Fruit fly (Drosophila melanogaster) whole organism, embryonic: ENCODE measurements around the gene CG31178.

Source experiments
- ATbp ChIP-seq: fragments of 200-800 bp; sonication (Bioruptor generic); optimal IDR thresholded peaks from 2 replicates; lab custom pipeline; 2017; ENCODE audit warnings: missing biosample characterization, mild to moderate bottlenecking, missing genetic modification characterization, missing genetic modification reagents
- Asciz ChIP-seq: fragments of 200-800 bp; sonication (Bioruptor generic); optimal IDR thresholded peaks from 2 replicates; lab custom pipeline; 2017; ENCODE audit warnings: missing biosample characterization, mild to moderate bottlenecking, missing genetic modification characterization, missing genetic modification reagents
- CG1024 ChIP-seq: fragments of 200-800 bp; sonication (Bioruptor generic); IDR thresholded peaks from 2 replicates; pipeline ENCODE4 v1.3.6; 2022; ENCODE audit warnings: missing biosample characterization, missing genetic modification characterization
- CG11247 ChIP-seq: fragments of 200-800 bp; sonication (Bioruptor generic); IDR thresholded peaks from 2 replicates; pipeline ENCODE4 v1.3.6; 2022; ENCODE audit warnings: missing biosample characterization, missing genetic modification characterization
- CG12071 ChIP-seq: fragments of 200-800 bp; sonication (Bioruptor generic); optimal IDR thresholded peaks from 3 replicates; lab custom pipeline; 2018; ENCODE audit warnings: missing biosample characterization, mild to moderate bottlenecking, missing genetic modification characterization
- CG12659 ChIP-seq: fragments of 200-800 bp; sonication (Bioruptor generic); optimal IDR thresholded peaks from 3 replicates; lab custom pipeline; 2017; ENCODE audit warnings: mild to moderate bottlenecking, missing biosample characterization, missing genetic modification reagents, missing genetic modification characterization
- CG15601 ChIP-seq: fragments of 200-800 bp; sonication (Bioruptor generic); optimal IDR thresholded peaks from 3 replicates; lab custom pipeline; 2019; ENCODE audit warnings: missing biosample characterization, mild to moderate bottlenecking, missing genetic modification characterization, moderate library complexity
- CG18599 ChIP-seq: fragments of 200-800 bp; sonication (Bioruptor generic); optimal IDR thresholded peaks from 3 replicates; lab custom pipeline; 2017; ENCODE audit warnings: missing biosample characterization, missing genetic modification characterization, mild to moderate bottlenecking, moderate library complexity, missing genetic modification reagents
- CG18764 ChIP-seq: fragments of 200-800 bp; sonication (Bioruptor generic); optimal IDR thresholded peaks from 3 replicates; lab custom pipeline; 2016; ENCODE audit warnings: missing biosample characterization, missing genetic modification characterization
- CG2116 ChIP-seq: fragments of 200-800 bp; sonication (Bioruptor generic); optimal IDR thresholded peaks from 3 replicates; lab custom pipeline; 2018; ENCODE audit warnings: missing biosample characterization, mild to moderate bottlenecking, missing genetic modification characterization
- CG2712 ChIP-seq: fragments of 200-800 bp; optimal IDR thresholded peaks from 3 replicates; lab custom pipeline; 2019; ENCODE audit warnings: missing biosample characterization, mild to moderate bottlenecking, missing genetic modification characterization, moderate library complexity
- CG33557 ChIP-seq: fragments of 200-800 bp; sonication (Bioruptor generic); optimal IDR thresholded peaks from 2 replicates; lab custom pipeline; 2019; ENCODE audit warnings: missing biosample characterization, mild to moderate bottlenecking, missing genetic modification characterization, moderate library complexity
- CG4282 ChIP-seq: fragments of 200-800 bp; sonication (Bioruptor generic); optimal IDR thresholded peaks from 2 replicates; lab custom pipeline; 2016; ENCODE audit warnings: missing biosample characterization, missing genetic modification characterization
- CG4328 ChIP-seq: fragments of 200-800 bp; sonication (Bioruptor generic); optimal IDR thresholded peaks from 3 replicates; lab custom pipeline; 2017; ENCODE audit warnings: missing biosample characterization, missing genetic modification reagents, missing genetic modification characterization
- CG5180 ChIP-seq: fragments of 200-800 bp; sonication (Bioruptor generic); optimal IDR thresholded peaks from 3 replicates; lab custom pipeline; 2017; ENCODE audit warnings: missing biosample characterization, missing genetic modification characterization, mild to moderate bottlenecking, moderate library complexity, missing genetic modification reagents
- CG8281 ChIP-seq: fragments of 200-800 bp; sonication (Bioruptor generic); optimal IDR thresholded peaks from 2 replicates; lab custom pipeline; 2018; ENCODE audit warnings: missing biosample characterization, mild to moderate bottlenecking, missing genetic modification characterization, moderate library complexity
- CG8388 ChIP-seq: fragments of 200-800 bp; sonication (Bioruptor generic); optimal IDR thresholded peaks from 2 replicates; lab custom pipeline; 2019; ENCODE audit warnings: missing biosample characterization, mild to moderate bottlenecking, missing genetic modification characterization, moderate library complexity
- CG9609 ChIP-seq: fragments of 200-800 bp; sonication (Bioruptor generic); optimal IDR thresholded peaks from 3 replicates; lab custom pipeline; 2016; ENCODE audit warnings: missing biosample characterization, missing genetic modification characterization
- D ChIP-seq, 2 experiments: fragments of 200-800 bp in 1 of 2; fragments of >200 bp in 1 of 2; sonication (Bioruptor generic) in 1 of 2; optimal IDR thresholded peaks; 2 replicates in 1 of 2; 3 replicates in 1 of 2; lab custom pipeline; 2017; ENCODE audit warnings: mild to moderate bottlenecking in 1 of 2, missing biosample characterization in 1 of 2, missing genetic modification characterization in 1 of 2, missing genetic modification reagents in 1 of 2
- D19B ChIP-seq: fragments of 200-800 bp; sonication (Bioruptor generic); optimal IDR thresholded peaks from 2 replicates; lab custom pipeline; 2017; ENCODE audit warnings: missing biosample characterization, mild to moderate bottlenecking, missing genetic modification characterization
- Deaf1 ChIP-seq: fragments of 200-800 bp; optimal IDR thresholded peaks from 3 replicates; lab custom pipeline; 2019; ENCODE audit warnings: missing biosample characterization, mild to moderate bottlenecking, missing genetic modification characterization, moderate library complexity
- Dref ChIP-seq: fragments of 200-800 bp; sonication (Bioruptor generic); IDR thresholded peaks from 2 replicates; pipeline ENCODE4 v1.3.6; 2022; ENCODE audit warnings: missing biosample characterization, missing genetic modification characterization
- Eip74EF ChIP-seq, 2 experiments: fragments of 200-800 bp in 1 of 2; fragments of >200 bp in 1 of 2; sonication (Bioruptor generic) in 1 of 2; optimal IDR thresholded peaks; 2 replicates each; lab custom pipeline; 2017 to 2019; ENCODE audit warnings: missing biosample characterization in 2 of 2, missing genetic modification characterization in 2 of 2, mild to moderate bottlenecking in 1 of 2, moderate library complexity in 1 of 2
- H15 ChIP-seq: fragments of 200-800 bp; sonication (Bioruptor generic); IDR thresholded peaks from 3 replicates; pipeline ENCODE4 v1.3.6; 2022; ENCODE audit warnings: missing biosample characterization, missing genetic modification characterization
- Hr78 ChIP-seq, 2 experiments: fragments of 200-800 bp in 1 of 2; fragments of >200 bp in 1 of 2; sonication (Bioruptor generic) in 1 of 2; optimal IDR thresholded peaks; 2 replicates each; lab custom pipeline; 2017 to 2019; ENCODE audit warnings: missing biosample characterization in 2 of 2, missing genetic modification characterization in 2 of 2, mild to moderate bottlenecking in 1 of 2, moderate library complexity in 1 of 2
- MBD-R2 ChIP-seq: fragments of 200-800 bp; sonication (Bioruptor generic); IDR thresholded peaks from 2 replicates; pipeline ENCODE4 v1.3.6; 2022; ENCODE audit warnings: missing biosample characterization, missing genetic modification characterization
- MESR4 ChIP-seq: fragments of 200-800 bp; sonication (Bioruptor generic); optimal IDR thresholded peaks from 2 replicates; lab custom pipeline; 2018; ENCODE audit warnings: missing biosample characterization, mild to moderate bottlenecking, missing genetic modification characterization, moderate library complexity
- Max ChIP-seq: fragments of 200-800 bp; sonication (Bioruptor generic); optimal IDR thresholded peaks from 2 replicates; lab custom pipeline; 2016; ENCODE audit warnings: missing biosample characterization, mild to moderate bottlenecking, missing genetic modification characterization
- Neu2 ChIP-seq: fragments of 200-800 bp; sonication (Bioruptor generic); optimal IDR thresholded peaks from 3 replicates; lab custom pipeline; 2016; ENCODE audit warnings: missing biosample characterization, missing genetic modification characterization, borderline replicate concordance
- Opbp ChIP-seq: fragments of 200-800 bp; sonication (Bioruptor generic); IDR thresholded peaks from 3 replicates; pipeline ENCODE4 v1.3.6; 2022; ENCODE audit warnings: missing biosample characterization, missing genetic modification characterization; ENCODE audit not compliant: partially characterized antibody
- Optix ChIP-seq: fragments of 200-800 bp; sonication (Bioruptor generic); IDR thresholded peaks from 3 replicates; pipeline ENCODE4 v1.3.6; 2022; ENCODE audit warnings: missing biosample characterization, missing genetic modification characterization
- Rfx ChIP-seq: fragments of 200-800 bp; sonication (Bioruptor generic); IDR thresholded peaks from 2 replicates; pipeline ENCODE4 v1.3.6; 2022; ENCODE audit warnings: missing biosample characterization, missing genetic modification characterization
- Sox100B ChIP-seq: fragments of 200-800 bp; sonication (Bioruptor generic); optimal IDR thresholded peaks from 3 replicates; lab custom pipeline; 2018; ENCODE audit warnings: missing biosample characterization, mild to moderate bottlenecking, missing genetic modification characterization
- Stat92E ChIP-seq, 3 experiments: fragments of >200 bp in 2 of 3; fragments of 200-800 bp in 1 of 3; sonication (Bioruptor generic) in 1 of 3; optimal IDR thresholded peaks; 2 replicates each; lab custom pipeline; 2017 to 2019; ENCODE audit warnings: missing biosample characterization in 3 of 3, missing genetic modification characterization in 3 of 3, mild to moderate bottlenecking in 1 of 3, moderate library complexity in 1 of 3
- Taf1 ChIP-seq: fragments of 200-800 bp; sonication (Bioruptor generic); IDR thresholded peaks from 2 replicates; pipeline ENCODE4 v1.3.6; 2022; ENCODE audit warnings: missing biosample characterization, missing genetic modification characterization
- ac ChIP-seq: fragments of 200-800 bp; sonication (Bioruptor generic); optimal IDR thresholded peaks from 3 replicates; lab custom pipeline; 2017; ENCODE audit warnings: missing biosample characterization, mild to moderate bottlenecking, missing genetic modification characterization
- cwo ChIP-seq: fragments of 200-800 bp; sonication (Bioruptor generic); optimal IDR thresholded peaks from 3 replicates; lab custom pipeline; 2017; ENCODE audit warnings: missing biosample characterization, missing genetic modification characterization, mild to moderate bottlenecking, moderate library complexity, missing genetic modification reagents
- disco-r ChIP-seq: fragments of 200-800 bp; sonication (Bioruptor generic); optimal IDR thresholded peaks from 2 replicates; lab custom pipeline; 2016; ENCODE audit warnings: missing biosample characterization, missing genetic modification characterization
- emc ChIP-seq: fragments of 200-800 bp; sonication (Bioruptor generic); optimal IDR thresholded peaks from 2 replicates; lab custom pipeline; 2016; ENCODE audit warnings: missing biosample characterization, missing genetic modification characterization
- en ChIP-seq: fragments of 200-800 bp; sonication (Bioruptor generic); optimal IDR thresholded peaks from 2 replicates; lab custom pipeline; 2016; ENCODE audit warnings: missing biosample characterization, missing genetic modification characterization
- ftz-f1 ChIP-seq: fragments of 200-800 bp; sonication (Bioruptor generic); optimal IDR thresholded peaks from 2 replicates; lab custom pipeline; 2016; ENCODE audit warnings: missing biosample characterization, missing genetic modification characterization
- gsb ChIP-seq: fragments of 200-800 bp; sonication (Bioruptor generic); IDR thresholded peaks from 2 replicates; pipeline ENCODE4 v1.3.6; 2022; ENCODE audit warnings: missing biosample characterization, missing genetic modification characterization
- ind ChIP-seq: fragments of 200-800 bp; sonication (Bioruptor generic); optimal IDR thresholded peaks from 3 replicates; lab custom pipeline; 2016; ENCODE audit warnings: missing biosample characterization, missing genetic modification characterization
- kah ChIP-seq: fragments of 200-800 bp; sonication (Bioruptor generic); optimal IDR thresholded peaks from 2 replicates; lab custom pipeline; 2018; ENCODE audit warnings: missing biosample characterization, mild to moderate bottlenecking, missing genetic modification characterization
- nerfin-2 ChIP-seq: fragments of 200-800 bp; sonication (Bioruptor generic); IDR thresholded peaks from 2 replicates; pipeline ENCODE4 v1.3.6; 2022; ENCODE audit warnings: missing biosample characterization, missing genetic modification characterization; ENCODE audit not compliant: partially characterized antibody
- row ChIP-seq: fragments of 200-800 bp; sonication (Bioruptor generic); IDR thresholded peaks from 3 replicates; pipeline ENCODE4 v1.3.6; 2022; ENCODE audit warnings: missing biosample characterization, missing genetic modification characterization
- salm ChIP-seq: fragments of 200-800 bp; sonication (Bioruptor generic); optimal IDR thresholded peaks from 2 replicates; lab custom pipeline; 2018; ENCODE audit warnings: missing biosample characterization, mild to moderate bottlenecking, missing genetic modification characterization
- ssp ChIP-seq: fragments of 200-800 bp; sonication (Bioruptor generic); IDR thresholded peaks from 2 replicates; pipeline ENCODE4 v1.3.6; 2022; ENCODE audit warnings: missing biosample characterization, missing genetic modification characterization
- stc ChIP-seq: fragments of 200-800 bp; sonication (Bioruptor generic); IDR thresholded peaks from 2 replicates; pipeline ENCODE4 v1.3.6; 2022; ENCODE audit warnings: missing biosample characterization, missing genetic modification characterization
- trh ChIP-seq: fragments of 200-800 bp; sonication (Bioruptor generic); optimal IDR thresholded peaks from 2 replicates; lab custom pipeline; 2016; ENCODE audit warnings: missing biosample characterization, missing genetic modification characterization

The CG31178 gene

DNA sequence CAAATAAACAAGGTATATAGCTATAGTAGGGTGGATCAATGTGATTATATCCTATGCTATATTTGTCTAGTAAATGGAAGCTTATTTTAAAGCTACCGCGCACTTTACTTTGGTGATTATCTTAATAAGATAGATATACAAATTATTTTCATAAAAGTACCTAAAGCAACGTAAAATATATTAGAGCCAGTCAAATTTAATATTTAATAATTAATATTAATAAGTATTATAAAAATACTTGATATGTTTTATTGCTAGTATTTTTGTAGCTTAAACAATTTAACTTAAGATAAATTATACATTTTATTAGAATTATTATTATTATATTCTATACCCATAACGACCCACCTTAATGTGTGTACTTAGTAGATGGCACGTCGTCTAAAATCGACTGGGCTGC, 33.9 kb upstream of the CG31178 start:
- TF ChIP-seq ssp (GFP tag; lab: Robert Waterston, UW), result no peak
- no peak for TF ChIP-seq Stat92E (GFP tag; optimal IDR thresholded peaks at IDR 0.05; lab: Kevin White, UChicago)
- peak; percentile 11 for TF ChIP-seq CG12659 (GFP tag; lab: Kevin White, UChicago)
- TF ChIP-seq Optix, result no peak
- no peak for TF ChIP-seq CG33557 (GFP tag; lab: Kevin White, UChicago)
- TF ChIP-seq D19B (GFP tag; lab: Kevin White, UChicago), result no peak
- TF ChIP-seq trh, result no peak
- TF ChIP-seq CG18764 (GFP tag; lab: Kevin White, UChicago), result no peak
- TF ChIP-seq en (GFP tag; lab: Kevin White, UChicago), result no peak
- TF ChIP-seq Max (GFP tag; lab: Kevin White, UChicago), result no peak
- no peak for TF ChIP-seq D (optimal IDR thresholded peaks at IDR 0.05; lab: Kevin White, UChicago)
- peak; percentile 31 for TF ChIP-seq D (GFP tag; optimal IDR thresholded peaks at IDR 0.05; lab: Kevin White, UChicago)
- TF ChIP-seq ac (GFP tag; lab: Kevin White, UChicago), result no peak
- TF ChIP-seq CG15601 (tag; lab: Kevin White, UChicago), result no peak
- TF ChIP-seq H15 (GFP tag; lab: Robert Waterston, UW), result no peak
- no peak for TF ChIP-seq Rfx (GFP tag; lab: Robert Waterston, UW)
- no peak for TF ChIP-seq ind
- TF ChIP-seq Neu2, result no peak
- no peak for TF ChIP-seq cwo (GFP tag; lab: Kevin White, UChicago)
- no peak for TF ChIP-seq emc
- TF ChIP-seq CG2116 (GFP tag; lab: Kevin White, UChicago), result no peak
- TF ChIP-seq CG5180 (GFP tag; lab: Kevin White, UChicago), result no peak
- TF ChIP-seq Taf1 (GFP tag; lab: Robert Waterston, UW), result no peak
- no peak for TF ChIP-seq disco-r (GFP tag; lab: Kevin White, UChicago)
- TF ChIP-seq CG12071 (GFP tag; lab: Kevin White, UChicago), result no peak
- no peak for TF ChIP-seq MESR4 (GFP tag; lab: Kevin White, UChicago)
- TF ChIP-seq MBD-R2 (GFP tag; lab: Robert Waterston, UW), result no peak
- no peak for TF ChIP-seq nerfin-2
- TF ChIP-seq Hr78 (GFP tag; optimal IDR thresholded peaks at IDR 0.05; lab: Kevin White, UChicago), result no peak
- no peak for TF ChIP-seq gsb (GFP tag; lab: Robert Waterston, UW)
- TF ChIP-seq CG9609 (GFP tag; lab: Kevin White, UChicago), result no peak
- TF ChIP-seq CG8388, result peak; percentile 15
- TF ChIP-seq salm, result no peak
- no peak for TF ChIP-seq ATbp (GFP tag; lab: Kevin White, UChicago)
- peak; percentile 47 for TF ChIP-seq Asciz (GFP tag; lab: Kevin White, UChicago)
- TF ChIP-seq Dref (GFP tag; lab: Robert Waterston, UW), result no peak
- no peak for TF ChIP-seq CG1024 (GFP tag; lab: Robert Waterston, UW)
- TF ChIP-seq CG11247 (GFP tag; lab: Robert Waterston, UW), result no peak
- TF ChIP-seq kah, result peak; percentile 10
- no peak for TF ChIP-seq Opbp (GFP tag; lab: Robert Waterston, UW)
- no peak for TF ChIP-seq CG4328 (GFP tag; lab: Kevin White, UChicago)
- 0 out of 3 replicates have a peak, but pooled peaks have one; percentile 15 for TF ChIP-seq row
- no peak for TF ChIP-seq ftz-f1 (GFP tag; lab: Kevin White, UChicago)
- no peak for TF ChIP-seq stc (GFP tag; lab: Robert Waterston, UW)
- TF ChIP-seq CG2712 (tag; lab: Kevin White, UChicago), result peak; percentile 52
- no peak for TF ChIP-seq Eip74EF (GFP tag; optimal IDR thresholded peaks at IDR 0.05; lab: Kevin White, UChicago)
- TF ChIP-seq CG18599 (GFP tag; lab: Kevin White, UChicago), result peak; percentile 23
- no peak for TF ChIP-seq CG4282 (GFP tag; lab: Kevin White, UChicago)
- peak; percentile 65 for TF ChIP-seq Sox100B
- TF ChIP-seq Deaf1, result peak; percentile 10
- no peak for TF ChIP-seq CG8281 (tag; lab: Kevin White, UChicago)
